Fruit fly (Drosophila melanogaster) whole organism, embryonic: ENCODE measurements around the gene upSET.
A peak's percentile ranks its signal among the peaks of the same experiment; 100 is the strongest.

Source experiments
- Ada2b ChIP-seq: fragments of 200-800 bp; sonication (Bioruptor generic); IDR thresholded peaks from 2 replicates; pipeline ENCODE4 v1.3.6; 2022; ENCODE audit warnings: missing biosample characterization, missing genetic modification characterization
- Antp ChIP-seq: fragments of 200-800 bp; sonication (Bioruptor generic); optimal IDR thresholded peaks from 3 replicates; lab custom pipeline; 2016; ENCODE audit warnings: missing biosample characterization, missing genetic modification characterization
- BtbVII ChIP-seq: fragments of 200-800 bp; sonication (Bioruptor generic); optimal IDR thresholded peaks from 3 replicates; lab custom pipeline; 2017; ENCODE audit warnings: missing biosample characterization, mild to moderate bottlenecking, missing genetic modification characterization
- CG10267 ChIP-seq: fragments of 200-800 bp; sonication (Bioruptor generic); optimal IDR thresholded peaks from 2 replicates; lab custom pipeline; 2018; ENCODE audit warnings: missing biosample characterization, mild to moderate bottlenecking, missing genetic modification characterization, moderate library complexity
- CG11085 ChIP-seq: fragments of 200-800 bp; sonication (Bioruptor generic); IDR thresholded peaks from 2 replicates; pipeline ENCODE4 v1.3.6; 2022; ENCODE audit warnings: missing biosample characterization, missing genetic modification characterization
- CG11247 ChIP-seq: fragments of 200-800 bp; sonication (Bioruptor generic); IDR thresholded peaks from 2 replicates; pipeline ENCODE4 v1.3.6; 2022; ENCODE audit warnings: missing biosample characterization, missing genetic modification characterization
- CG11560 ChIP-seq: fragments of 200-800 bp; sonication (Bioruptor generic); IDR thresholded peaks from 3 replicates; pipeline ENCODE4 v1.3.6; 2022; ENCODE audit warnings: missing biosample characterization, missing genetic modification characterization
- CG14441 ChIP-seq: fragments of 200-800 bp; sonication (Bioruptor generic); IDR thresholded peaks from 2 replicates; pipeline ENCODE4 v1.3.6; 2022; ENCODE audit warnings: missing biosample characterization, missing genetic modification characterization
- CG17328 ChIP-seq: fragments of 200-800 bp; sonication (Bioruptor generic); IDR thresholded peaks from 2 replicates; pipeline ENCODE4 v1.3.6; 2022; ENCODE audit warnings: missing biosample characterization, missing genetic modification characterization
- CG18619 ChIP-seq: fragments of 200-800 bp; sonication (Bioruptor generic); optimal IDR thresholded peaks from 3 replicates; lab custom pipeline; 2017; ENCODE audit warnings: missing biosample characterization, mild to moderate bottlenecking, missing genetic modification characterization
- CG2116 ChIP-seq: fragments of 200-800 bp; sonication (Bioruptor generic); optimal IDR thresholded peaks from 3 replicates; lab custom pipeline; 2018; ENCODE audit warnings: missing biosample characterization, mild to moderate bottlenecking, missing genetic modification characterization
- CG2875 ChIP-seq: fragments of 200-800 bp; sonication (Bioruptor generic); optimal IDR thresholded peaks from 2 replicates; lab custom pipeline; 2017; ENCODE audit warnings: missing biosample characterization, mild to moderate bottlenecking, missing genetic modification characterization, missing genetic modification reagents
- CG31388 ChIP-seq: fragments of 200-800 bp; sonication (Bioruptor generic); optimal IDR thresholded peaks from 2 replicates; lab custom pipeline; 2016; ENCODE audit warnings: missing biosample characterization, missing genetic modification characterization
- CG32772 ChIP-seq: fragments of 200-800 bp; sonication (Bioruptor generic); IDR thresholded peaks from 2 replicates; pipeline ENCODE4 v1.3.6; 2022; ENCODE audit warnings: missing biosample characterization, missing genetic modification characterization
- CG5953 ChIP-seq: fragments of 200-800 bp; sonication (Bioruptor generic); IDR thresholded peaks from 2 replicates; pipeline ENCODE4 v1.3.6; 2022; ENCODE audit warnings: missing biosample characterization, missing genetic modification characterization
- CG6791 ChIP-seq: fragments of 200-800 bp; sonication (Bioruptor generic); IDR thresholded peaks from 3 replicates; pipeline ENCODE4 v1.3.6; 2022; ENCODE audit warnings: missing biosample characterization, missing genetic modification characterization; ENCODE audit not compliant: partially characterized antibody
- CG7372 ChIP-seq: fragments of 200-800 bp; sonication (Bioruptor generic); IDR thresholded peaks from 2 replicates; pipeline ENCODE4 v1.3.6; 2022; ENCODE audit warnings: missing biosample characterization, missing genetic modification characterization
- CG9797 ChIP-seq: fragments of 200-800 bp; sonication (Bioruptor generic); optimal IDR thresholded peaks from 3 replicates; lab custom pipeline; 2018; ENCODE audit warnings: missing biosample characterization, mild to moderate bottlenecking, missing genetic modification characterization
- D19A ChIP-seq: fragments of 200-800 bp; optimal IDR thresholded peaks from 3 replicates; lab custom pipeline; 2019; ENCODE audit warnings: missing biosample characterization, mild to moderate bottlenecking, missing genetic modification characterization, moderate library complexity
- Doc2 ChIP-seq: fragments of 200-800 bp; sonication (Bioruptor generic); IDR thresholded peaks from 2 replicates; pipeline ENCODE4 v1.3.6; 2022; ENCODE audit warnings: missing biosample characterization, missing genetic modification characterization
- Dp ChIP-seq: fragments of 200-800 bp; sonication (Bioruptor generic); optimal IDR thresholded peaks from 2 replicates; lab custom pipeline; 2018; ENCODE audit warnings: missing biosample characterization, mild to moderate bottlenecking, missing genetic modification characterization, moderate library complexity
- Drgx ChIP-seq: fragments of 200-800 bp; sonication (Bioruptor generic); IDR thresholded peaks from 2 replicates; pipeline ENCODE4 v1.3.6; 2022; ENCODE audit warnings: missing biosample characterization, missing genetic modification characterization
- Hsf ChIP-seq: fragments of 200-800 bp; sonication (Bioruptor generic); optimal IDR thresholded peaks from 3 replicates; lab custom pipeline; 2016; ENCODE audit warnings: missing biosample characterization, missing genetic modification characterization
- Opbp ChIP-seq: fragments of 200-800 bp; sonication (Bioruptor generic); IDR thresholded peaks from 3 replicates; pipeline ENCODE4 v1.3.6; 2022; ENCODE audit warnings: missing biosample characterization, missing genetic modification characterization; ENCODE audit not compliant: partially characterized antibody
- Ptx1 ChIP-seq: fragments of 200-800 bp; sonication (Bioruptor generic); IDR thresholded peaks from 2 replicates; pipeline ENCODE4 v1.3.6; 2022; ENCODE audit warnings: missing biosample characterization, missing genetic modification characterization
- Rfx ChIP-seq: fragments of 200-800 bp; sonication (Bioruptor generic); IDR thresholded peaks from 2 replicates; pipeline ENCODE4 v1.3.6; 2022; ENCODE audit warnings: missing biosample characterization, missing genetic modification characterization
- Sin3A ChIP-seq: fragments of >200 bp; optimal IDR thresholded peaks from 2 replicates; lab custom pipeline; 2018
- Xrp1 ChIP-seq: fragments of 200-800 bp; sonication (Bioruptor generic); IDR thresholded peaks from 2 replicates; pipeline ENCODE4 v1.3.6; 2022; ENCODE audit warnings: missing biosample characterization, missing genetic modification characterization
- amos ChIP-seq: fragments of 200-800 bp; sonication (Bioruptor generic); IDR thresholded peaks from 2 replicates; pipeline ENCODE4 v1.3.6; 2022; ENCODE audit warnings: missing biosample characterization, missing genetic modification characterization; ENCODE audit not compliant: partially characterized antibody
- ash1 ChIP-seq: fragments of 200-800 bp; sonication (Bioruptor generic); optimal IDR thresholded peaks from 2 replicates; lab custom pipeline; 2018; ENCODE audit warnings: missing biosample characterization, mild to moderate bottlenecking, missing genetic modification characterization
- chm ChIP-seq: fragments of 200-800 bp; sonication (Bioruptor generic); IDR thresholded peaks from 2 replicates; pipeline ENCODE4 v1.3.6; 2022; ENCODE audit warnings: missing biosample characterization, missing genetic modification characterization
- corto ChIP-seq: fragments of 200-800 bp; sonication (Bioruptor generic); optimal IDR thresholded peaks from 2 replicates; lab custom pipeline; 2016; ENCODE audit warnings: missing biosample characterization, mild to moderate bottlenecking, missing genetic modification characterization, moderate library complexity
- danr ChIP-seq: fragments of 200-800 bp; sonication (Bioruptor generic); IDR thresholded peaks from 2 replicates; pipeline ENCODE4 v1.3.6; 2022; ENCODE audit warnings: missing biosample characterization, missing genetic modification characterization
- esg ChIP-seq: fragments of 200-800 bp; sonication (Bioruptor generic); conservative IDR thresholded peaks from 2 replicates; pipeline ENCODE4 v1.3.6; 2022; ENCODE audit warnings: missing biosample characterization, missing genetic modification characterization
- eve ChIP-seq, 2 experiments: fragments of >200 bp; optimal IDR thresholded peaks; 2 replicates each; lab custom pipeline; 2017; ENCODE audit warnings: missing biosample characterization in 2 of 2, missing genetic modification characterization in 2 of 2
- ewg ChIP-seq: fragments of 200-800 bp; sonication (Bioruptor generic); optimal IDR thresholded peaks from 3 replicates; lab custom pipeline; 2017; ENCODE audit warnings: mild to moderate bottlenecking, missing biosample characterization, missing genetic modification reagents, missing genetic modification characterization
- gce ChIP-seq: fragments of 200-800 bp; sonication (Bioruptor generic); IDR thresholded peaks from 3 replicates; pipeline ENCODE4 v1.3.6; 2022; ENCODE audit warnings: missing biosample characterization, missing genetic modification characterization
- grau ChIP-seq: fragments of 200-800 bp; optimal IDR thresholded peaks from 3 replicates; lab custom pipeline; 2019; ENCODE audit warnings: missing biosample characterization, mild to moderate bottlenecking, missing genetic modification characterization, moderate library complexity
- ham ChIP-seq: fragments of 200-800 bp; sonication (Bioruptor generic); IDR thresholded peaks from 2 replicates; pipeline ENCODE4 v1.3.6; 2022; ENCODE audit warnings: missing biosample characterization, missing genetic modification characterization
- her ChIP-seq: fragments of 200-800 bp; sonication (Bioruptor generic); optimal IDR thresholded peaks from 2 replicates; lab custom pipeline; 2016; ENCODE audit warnings: missing biosample characterization, missing genetic modification characterization
- hth ChIP-seq: fragments of >200 bp; optimal IDR thresholded peaks from 2 replicates; lab custom pipeline; 2017; ENCODE audit warnings: inconsistent platforms
- ind ChIP-seq: fragments of 200-800 bp; sonication (Bioruptor generic); optimal IDR thresholded peaks from 3 replicates; lab custom pipeline; 2016; ENCODE audit warnings: missing biosample characterization, missing genetic modification characterization
- knrl ChIP-seq: fragments of 200-800 bp; sonication (Bioruptor generic); IDR thresholded peaks from 3 replicates; pipeline ENCODE4 v1.3.6; 2022; ENCODE audit warnings: missing biosample characterization, missing genetic modification characterization; ENCODE audit not compliant: partially characterized antibody
- nau ChIP-seq: fragments of 200-800 bp; sonication (Bioruptor generic); optimal IDR thresholded peaks from 3 replicates; lab custom pipeline; 2017; ENCODE audit warnings: missing biosample characterization, mild to moderate bottlenecking, missing genetic modification characterization, missing genetic modification reagents
- pb ChIP-seq: fragments of 200-800 bp; sonication (Bioruptor generic); optimal IDR thresholded peaks from 3 replicates; lab custom pipeline; 2016; ENCODE audit warnings: missing biosample characterization, missing genetic modification characterization
- pfk ChIP-seq: fragments of 200-800 bp; sonication (Bioruptor generic); optimal IDR thresholded peaks from 2 replicates; lab custom pipeline; 2018; ENCODE audit warnings: missing biosample characterization, mild to moderate bottlenecking, missing genetic modification characterization, moderate library complexity
- pita ChIP-seq: fragments of 200-800 bp; sonication (Bioruptor generic); optimal IDR thresholded peaks from 2 replicates; lab custom pipeline; 2017; ENCODE audit warnings: missing biosample characterization, mild to moderate bottlenecking, missing genetic modification characterization
- rib ChIP-seq: fragments of 200-800 bp; sonication (Bioruptor generic); IDR thresholded peaks from 2 replicates; pipeline ENCODE4 v1.3.6; 2022; ENCODE audit warnings: missing biosample characterization, missing genetic modification characterization
- row ChIP-seq: fragments of 200-800 bp; sonication (Bioruptor generic); IDR thresholded peaks from 3 replicates; pipeline ENCODE4 v1.3.6; 2022; ENCODE audit warnings: missing biosample characterization, missing genetic modification characterization
- scrt ChIP-seq: fragments of 200-800 bp; sonication (Bioruptor generic); optimal IDR thresholded peaks from 2 replicates; lab custom pipeline; 2018; ENCODE audit warnings: missing biosample characterization, mild to moderate bottlenecking, missing genetic modification characterization, moderate library complexity
- sug ChIP-seq: fragments of 200-800 bp; optimal IDR thresholded peaks from 2 replicates; lab custom pipeline; 2019; ENCODE audit warnings: missing biosample characterization, mild to moderate bottlenecking, missing genetic modification characterization, moderate library complexity
- trh ChIP-seq: fragments of 200-800 bp; sonication (Bioruptor generic); optimal IDR thresholded peaks from 2 replicates; lab custom pipeline; 2016; ENCODE audit warnings: missing biosample characterization, missing genetic modification characterization
- zen2 ChIP-seq: fragments of 200-800 bp; sonication (Bioruptor generic); IDR thresholded peaks from 3 replicates; pipeline ENCODE4 v1.3.6; 2022; ENCODE audit warnings: missing biosample characterization, missing genetic modification characterization; ENCODE audit not compliant: partially characterized antibody

upSET gene

dm6 chr3L:14004041-14004407 is 2.1 kb downstream of the upSET start (continued):
- TF ChIP-seq corto (GFP tag; lab: Kevin White, UChicago) (no peak), CG11560 (tag; lab: Robert Waterston, UW) (no peak), row (no peak; the same call in 2 of the 3 replicates), Xrp1 (GFP tag; lab: Robert Waterston, UW) (no peak), sug (tag; lab: Kevin White, UChicago) (peak; percentile 21), ham (GFP tag; lab: Robert Waterston, UW) (no peak), CG11085 (no peak), esg (GFP tag; lab: Robert Waterston, UW) (no peak), pita (GFP tag; lab: Kevin White, UChicago) (no peak), trh (no peak), her (GFP tag; lab: Kevin White, UChicago) (no peak), grau (tag; lab: Kevin White, UChicago) (peak; percentile 20), gce (GFP tag; lab: Robert Waterston, UW) (0 out of 3 replicates have a peak, but pooled peaks have one; percentile 26), CG11247 (GFP tag; lab: Robert Waterston, UW) (peak; percentile 40; the same call in 1 of the 2 replicates), hth (no peak), Hsf (no peak), Dp (no peak), ewg (GFP tag; lab: Kevin White, UChicago) (peak; percentile 99), scrt (GFP tag; lab: Kevin White, UChicago) (peak; percentile 52), zen2 (no peak), CG14441 (GFP tag; lab: Robert Waterston, UW) (peak; percentile 50; the same call in 1 of the 2 replicates), Sin3A (lab: Kevin White, UChicago) (no peak), nau (GFP tag; lab: Kevin White, UChicago) (no peak), BtbVII (no peak), knrl (GFP tag; lab: Robert Waterston, UW) (no peak), CG9797 (GFP tag; lab: Kevin White, UChicago) (no peak), Opbp (GFP tag; lab: Robert Waterston, UW) (peak; percentile 100), CG7372 (no peak), ash1 (no peak), CG6791 (GFP tag; lab: Robert Waterston, UW) (0 out of 3 replicates have a peak, but pooled peaks have one; percentile 16), pb (GFP tag; lab: Kevin White, UChicago) (no peak), CG18619 (GFP tag; lab: Kevin White, UChicago) (no peak), CG2875 (no peak), CG32772 (GFP tag; lab: Robert Waterston, UW) (no peak), Drgx (GFP tag; lab: Robert Waterston, UW) (peak; percentile 37; the same call in 1 of the 2 replicates), D19A (tag; lab: Kevin White, UChicago) (no peak), amos (GFP tag; lab: Robert Waterston, UW) (peak; percentile 15; the same call in 1 of the 2 replicates), CG5953 (GFP tag; lab: Robert Waterston, UW) (no peak), Ptx1 (GFP tag; lab: Robert Waterston, UW) (no peak), CG31388 (GFP tag; lab: Kevin White, UChicago) (no peak), Ada2b (no peak), ind (no peak), CG17328 (GFP tag; lab: Robert Waterston, UW) (peak; percentile 32; the same call in 1 of the 2 replicates), Rfx (GFP tag; lab: Robert Waterston, UW) (peak; percentile 52), rib (GFP tag; lab: Robert Waterston, UW) (peak; percentile 98), CG2116 (GFP tag; lab: Kevin White, UChicago) (peak; percentile 17), Doc2 (GFP tag; lab: Robert Waterston, UW) (no peak), pfk (GFP tag; lab: Kevin White, UChicago) (peak; percentile 55), chm (GFP tag; lab: Robert Waterston, UW) (no peak), CG10267 (tag; lab: Kevin White, UChicago) (peak; percentile 2), danr (GFP tag; lab: Robert Waterston, UW) (no peak), eve (GFP tag; optimal IDR thresholded peaks at IDR 0.05; lab: Kevin White, UChicago) (no peak), Antp (no peak)
